Fruit fly (Drosophila melanogaster): Measurements from ENCODE around the gene Hpf1.

DNA sequence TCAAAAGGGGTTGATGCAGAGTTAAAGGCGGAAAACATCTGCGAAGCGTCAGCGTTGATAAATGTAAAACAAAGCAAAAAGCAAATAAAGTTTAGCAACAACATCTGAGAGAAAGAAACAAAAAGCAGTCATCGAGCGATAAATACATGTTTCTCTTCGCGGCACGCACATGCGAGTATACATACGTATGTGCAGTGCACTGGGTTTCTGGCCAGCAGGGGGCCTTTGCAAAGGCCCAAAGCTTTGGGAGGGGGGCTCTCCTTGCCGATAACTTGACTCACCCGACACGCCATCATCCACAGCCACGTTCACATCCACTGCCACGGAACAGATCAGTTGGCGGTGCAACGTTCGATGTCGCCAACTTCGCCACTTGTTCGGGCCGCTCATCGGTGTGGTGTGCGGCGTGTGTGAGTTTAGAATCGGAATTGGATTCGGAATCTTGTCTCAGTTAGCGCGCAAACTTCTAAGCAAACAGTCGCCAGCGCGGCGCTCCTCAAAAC lies 21.5 kb downstream of the Hpf1 start, which contains the start of gene CG42675:
- TF ChIP-seq CG12391 (tag; optimal IDR thresholded peaks at IDR 0.05) (no peak), CG17829 (tag; optimal IDR thresholded peaks at IDR 0.05) (no peak), Ptx1 (GFP tag; IDR thresholded peaks at IDR 0.05) (no peak), Nf-YA (GFP tag; IDR thresholded peaks at IDR 0.05) (no peak)

Measured in whole organism, embryonic.